Fruit fly (Drosophila melanogaster): Measurements from ENCODE around the gene RpS28-like.

Gene RpS28-like

DNA sequence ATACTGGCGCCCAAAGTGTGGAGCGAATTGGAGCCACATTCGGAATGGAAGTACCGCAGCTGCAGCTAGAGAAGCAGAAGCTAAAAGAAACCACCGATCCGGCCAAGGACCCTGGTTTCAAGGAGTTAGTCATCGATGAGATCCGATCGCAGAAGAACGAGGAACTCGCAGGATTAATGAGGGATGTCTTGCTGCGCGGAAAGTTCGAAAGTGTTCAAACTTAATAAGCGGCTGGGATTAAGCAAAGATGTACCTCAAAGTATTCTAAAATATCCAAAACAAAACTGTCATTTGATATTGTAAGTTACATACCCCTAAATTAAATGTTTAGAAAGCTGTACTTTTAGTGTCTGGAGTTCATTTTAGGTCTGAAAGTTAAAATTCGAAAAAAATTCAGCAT lies at the start of gene RpS28-like:
RpS28-like (plus strand) TSS at position 301 of the 400 bp plus-strand sequence.
- TF ChIP-seq CG5204 (GFP tag; optimal IDR thresholded peaks at IDR 0.05) = no peak
- no peak for TF ChIP-seq toe (GFP tag; optimal IDR thresholded peaks at IDR 0.05)
- TF ChIP-seq CG7101 (tag; optimal IDR thresholded peaks at IDR 0.05) = no peak
- TF ChIP-seq CG7045 (GFP tag; optimal IDR thresholded peaks at IDR 0.05) = no peak
- no peak for TF ChIP-seq Hr96 (GFP tag; optimal IDR thresholded peaks at IDR 0.05)
- no peak for TF ChIP-seq CG11617 (GFP tag; optimal IDR thresholded peaks at IDR 0.05)
- TF ChIP-seq Clk (GFP tag; optimal IDR thresholded peaks at IDR 0.05) = no peak

DNA sequence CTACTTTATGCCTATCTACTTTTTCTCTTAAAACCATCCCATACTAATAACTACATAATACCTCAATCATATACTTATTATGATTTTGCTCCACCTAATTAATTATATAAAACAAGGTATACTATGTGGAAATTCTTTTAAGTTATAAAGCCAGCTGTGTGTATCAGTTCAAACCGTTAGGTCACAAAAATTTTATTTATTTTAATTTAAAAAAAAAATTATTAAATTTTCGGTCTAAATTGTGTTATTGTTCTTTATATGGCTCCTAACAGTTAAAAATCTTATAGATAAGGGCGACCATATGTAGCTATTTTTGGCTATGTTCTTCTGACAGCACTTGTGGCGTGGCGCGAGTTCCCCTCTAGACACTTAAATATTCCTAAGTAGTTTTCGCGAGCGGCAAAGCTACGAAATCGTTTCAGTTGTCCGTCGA lies 49.3 kb upstream of the RpS28-like start, which contains the start of gene Aldh:
Aldh (plus strand) TSS at position 150 of the 433 bp plus-strand sequence.
- peak; percentile 57 for TF ChIP-seq CG1620 (GFP tag; optimal IDR thresholded peaks at IDR 0.05)
- TF ChIP-seq toe (GFP tag; optimal IDR thresholded peaks at IDR 0.05) = peak; percentile 72
- TF ChIP-seq CG5204 (GFP tag; optimal IDR thresholded peaks at IDR 0.05) = peak; percentile 70
- TF ChIP-seq CG11617 (GFP tag; optimal IDR thresholded peaks at IDR 0.05) = peak; percentile 82
- TF ChIP-seq Mnt (GFP tag; optimal IDR thresholded peaks at IDR 0.05) = peak; percentile 31
- TF ChIP-seq CG14711 (tag; optimal IDR thresholded peaks at IDR 0.05) = peak; percentile 70
- peak; percentile 66 for TF ChIP-seq Crg-1 (GFP tag; optimal IDR thresholded peaks at IDR 0.05)
- TF ChIP-seq CG33017 (tag; optimal IDR thresholded peaks at IDR 0.05) = peak; percentile 84
- TF ChIP-seq kay (GFP tag; ENCODE audit: borderline replicate concordance) = peak; percentile 77
- peak; percentile 93 for TF ChIP-seq pad (GFP tag; optimal IDR thresholded peaks at IDR 0.05)
- no peak for TF ChIP-seq cnc (optimal IDR thresholded peaks at IDR 0.05)
- peak; percentile 83 for TF ChIP-seq CG7101 (tag; optimal IDR thresholded peaks at IDR 0.05)
- TF ChIP-seq bab1 (GFP tag; optimal IDR thresholded peaks at IDR 0.05) = peak; percentile 77
- TF ChIP-seq Hr96 (GFP tag; optimal IDR thresholded peaks at IDR 0.05) = peak; percentile 60
- TF ChIP-seq CG12768 (GFP tag; optimal IDR thresholded peaks at IDR 0.05) = peak; percentile 82
- TF ChIP-seq cic (GFP tag; optimal IDR thresholded peaks at IDR 0.05) = peak; percentile 54
- TF ChIP-seq tj (GFP tag; optimal IDR thresholded peaks at IDR 0.05) = peak; percentile 46
- TF ChIP-seq Clk (GFP tag; optimal IDR thresholded peaks at IDR 0.05) = peak; percentile 78
- TF ChIP-seq ovo (GFP tag; optimal IDR thresholded peaks at IDR 0.05) = peak; percentile 40
- TF ChIP-seq CG7045 (GFP tag; optimal IDR thresholded peaks at IDR 0.05) = peak; percentile 87

DNA sequence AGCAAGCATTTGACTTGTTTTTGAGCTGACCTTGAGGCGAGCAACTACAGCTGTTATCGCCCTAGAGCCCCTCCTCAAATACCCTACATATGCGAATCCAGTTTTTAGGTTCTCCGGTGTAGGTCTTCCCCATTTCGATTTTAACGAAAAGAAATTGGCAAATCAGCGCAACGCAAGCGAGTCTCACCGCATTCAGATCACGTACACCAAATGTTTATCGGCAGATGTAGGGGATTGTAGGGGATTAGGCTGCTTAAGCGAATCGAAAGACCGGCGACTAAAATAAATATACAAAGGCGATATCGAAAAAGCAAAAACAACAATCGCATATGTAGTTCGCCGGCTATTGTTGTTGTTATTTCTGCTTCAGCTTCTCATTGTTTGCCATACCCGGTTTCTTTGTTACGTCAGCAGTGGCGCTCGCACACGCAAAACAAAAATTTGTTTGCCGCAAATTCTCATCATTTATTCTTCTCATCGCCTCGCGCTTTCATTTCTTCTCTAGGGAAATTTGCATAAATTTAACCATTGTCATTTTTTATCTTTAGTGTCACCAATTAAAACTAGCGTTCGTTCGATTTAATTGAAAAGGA lies 48.5 kb upstream of the RpS28-like start:
- TF ChIP-seq tj (GFP tag; optimal IDR thresholded peaks at IDR 0.05) (peak; percentile 85), CG7045 (GFP tag; optimal IDR thresholded peaks at IDR 0.05) (peak; percentile 63), toe (GFP tag; optimal IDR thresholded peaks at IDR 0.05) (no peak), CG7101 (tag; optimal IDR thresholded peaks at IDR 0.05) (peak; percentile 81), Crg-1 (GFP tag; optimal IDR thresholded peaks at IDR 0.05) (peak; percentile 56), Mnt (GFP tag; optimal IDR thresholded peaks at IDR 0.05) (peak; percentile 44), Hr96 (GFP tag; optimal IDR thresholded peaks at IDR 0.05) (no peak), cnc (optimal IDR thresholded peaks at IDR 0.05) (no peak), CG33017 (tag; optimal IDR thresholded peaks at IDR 0.05) (peak; percentile 88), pad (GFP tag; optimal IDR thresholded peaks at IDR 0.05) (peak; percentile 78), CG12768 (GFP tag; optimal IDR thresholded peaks at IDR 0.05) (peak; percentile 73), Clk (GFP tag; optimal IDR thresholded peaks at IDR 0.05) (peak; percentile 61), CG14711 (tag; optimal IDR thresholded peaks at IDR 0.05) (peak; percentile 84), ovo (GFP tag; optimal IDR thresholded peaks at IDR 0.05) (no peak), cic (GFP tag; optimal IDR thresholded peaks at IDR 0.05) (peak; percentile 10), CG11617 (GFP tag; optimal IDR thresholded peaks at IDR 0.05) (peak; percentile 63), CG1620 (GFP tag; optimal IDR thresholded peaks at IDR 0.05) (peak; percentile 33), CG5204 (GFP tag; optimal IDR thresholded peaks at IDR 0.05) (peak; percentile 14), bab1 (GFP tag; optimal IDR thresholded peaks at IDR 0.05) (peak; percentile 78), kay (GFP tag; ENCODE audit: borderline replicate concordance) (no peak)

DNA sequence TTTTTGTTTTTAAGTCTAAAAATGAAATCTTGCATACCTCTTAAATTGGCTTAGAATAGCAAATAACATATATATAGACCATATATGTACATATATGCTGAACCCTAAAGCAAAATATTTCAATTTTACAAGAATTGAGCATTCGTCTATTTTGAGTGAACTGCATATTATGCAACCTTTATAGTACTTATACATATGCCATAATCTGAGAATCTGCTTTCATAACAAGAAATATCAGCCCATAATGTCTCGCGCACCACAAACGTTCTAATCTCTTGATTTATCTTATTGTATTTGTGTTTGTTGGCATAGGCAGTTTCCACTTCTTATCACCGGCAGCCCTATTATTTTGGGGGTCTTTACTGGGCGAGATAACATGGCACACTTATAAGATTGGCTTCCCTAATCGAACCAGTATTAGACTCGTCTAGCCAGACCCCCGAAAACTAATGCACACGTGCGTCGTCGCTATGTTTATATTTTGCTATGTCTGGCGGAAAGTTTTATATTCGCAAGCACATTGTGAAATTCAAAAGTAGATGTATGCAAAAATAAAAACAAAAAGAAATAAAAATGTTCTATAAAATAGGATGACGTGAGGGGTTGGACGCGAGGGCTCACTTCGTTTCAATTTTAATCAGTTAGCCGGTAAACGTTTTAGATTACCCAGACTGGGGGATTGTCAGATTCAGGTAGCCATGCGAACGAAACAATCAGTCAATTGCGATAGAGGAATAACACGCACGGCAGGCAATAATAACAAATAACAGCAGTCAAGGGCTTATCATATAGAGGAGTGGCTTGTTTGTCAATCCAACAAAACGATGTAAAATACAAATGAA lies 47.5 kb upstream of the RpS28-like start:
- TF ChIP-seq ovo (GFP tag; optimal IDR thresholded peaks at IDR 0.05) (no peak), CG1620 (GFP tag; optimal IDR thresholded peaks at IDR 0.05) (no peak), kay (GFP tag; ENCODE audit: borderline replicate concordance) (peak; percentile 58), cic (GFP tag; optimal IDR thresholded peaks at IDR 0.05) (peak; percentile 84), cnc (optimal IDR thresholded peaks at IDR 0.05) (no peak), tj (GFP tag; optimal IDR thresholded peaks at IDR 0.05) (peak; percentile 55), CG7045 (GFP tag; optimal IDR thresholded peaks at IDR 0.05) (no peak), bab1 (GFP tag; optimal IDR thresholded peaks at IDR 0.05) (no peak), CG5204 (GFP tag; optimal IDR thresholded peaks at IDR 0.05) (no peak), CG12768 (GFP tag; optimal IDR thresholded peaks at IDR 0.05) (no peak), Clk (GFP tag; optimal IDR thresholded peaks at IDR 0.05) (no peak), Crg-1 (GFP tag; optimal IDR thresholded peaks at IDR 0.05) (no peak), CG33017 (tag; optimal IDR thresholded peaks at IDR 0.05) (no peak), Mnt (GFP tag; optimal IDR thresholded peaks at IDR 0.05) (peak; percentile 76)

DNA sequence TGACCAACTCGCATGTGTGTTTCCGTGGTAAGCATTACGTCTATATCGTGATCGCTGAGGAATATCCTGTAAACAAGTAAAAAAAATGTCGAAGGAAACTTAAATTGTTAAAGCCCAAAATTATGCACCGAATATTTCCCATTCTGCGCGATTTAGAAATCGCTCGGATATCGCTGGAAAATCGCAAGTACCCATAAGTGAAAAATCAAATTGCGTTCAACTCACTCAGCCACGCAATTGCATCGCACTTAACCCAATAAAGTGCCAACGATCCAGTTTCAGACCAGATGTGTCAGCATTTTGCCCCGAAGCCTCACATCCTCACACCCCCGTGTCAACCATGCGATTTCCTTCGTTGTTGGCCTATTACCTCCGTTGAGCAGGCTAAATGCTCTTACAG lies 40.2 kb upstream of the RpS28-like start:
- no peak for TF ChIP-seq toe (GFP tag; optimal IDR thresholded peaks at IDR 0.05)
- TF ChIP-seq tj (GFP tag; optimal IDR thresholded peaks at IDR 0.05) = no peak
- TF ChIP-seq Crg-1 (GFP tag; optimal IDR thresholded peaks at IDR 0.05) = no peak
- no peak for TF ChIP-seq cnc (optimal IDR thresholded peaks at IDR 0.05)
- no peak for TF ChIP-seq kay (GFP tag; ENCODE audit: borderline replicate concordance)
- no peak for TF ChIP-seq CG5204 (GFP tag; optimal IDR thresholded peaks at IDR 0.05)
- TF ChIP-seq Hr96 (GFP tag; optimal IDR thresholded peaks at IDR 0.05) = no peak
- no peak for TF ChIP-seq pad (GFP tag; optimal IDR thresholded peaks at IDR 0.05)
- TF ChIP-seq CG12768 (GFP tag; optimal IDR thresholded peaks at IDR 0.05) = no peak
- TF ChIP-seq CG14711 (tag; optimal IDR thresholded peaks at IDR 0.05) = no peak
- TF ChIP-seq CG7045 (GFP tag; optimal IDR thresholded peaks at IDR 0.05) = no peak
- TF ChIP-seq CG33017 (tag; optimal IDR thresholded peaks at IDR 0.05) = no peak
- no peak for TF ChIP-seq cic (GFP tag; optimal IDR thresholded peaks at IDR 0.05)
- no peak for TF ChIP-seq ovo (GFP tag; optimal IDR thresholded peaks at IDR 0.05)
- no peak for TF ChIP-seq CG7101 (tag; optimal IDR thresholded peaks at IDR 0.05)
